Worm (Caenorhabditis elegans) whole organism, young adult: ENCODE data around the gene ain-1.
A peak's percentile ranks its signal among the peaks of the same experiment; 100 is the strongest.

Experiments used
- B0261.1 ChIP-seq: sonication (generic microtip); optimal IDR thresholded peaks from 2 replicates; lab custom pipeline; 2016; ENCODE audit warnings: mild to moderate bottlenecking, missing genetic modification characterization, moderate library complexity, missing compliant biosample characterization
- F55B11.4 ChIP-seq: sonication (generic microtip); optimal IDR thresholded peaks from 2 replicates; lab custom pipeline; 2016; ENCODE audit warnings: missing compliant biosample characterization, missing genetic modification characterization, borderline replicate concordance; ENCODE audit not compliant: insufficient read depth
- cebp-2 ChIP-seq: fragments of 200-800 bp; sonication (Bioruptor generic); IDR thresholded peaks from 2 replicates; pipeline ENCODE4 v1.3.6; 2022; ENCODE audit warnings: missing genetic modification characterization, missing compliant biosample characterization
- dpl-1 ChIP-seq: fragments of 150-350 bp; optimal IDR thresholded peaks from 2 replicates; lab custom pipeline; 2014; ENCODE audit warnings: missing biosample characterization, missing genetic modification reagents, missing genetic modification characterization
- ets-4 ChIP-seq: fragments of 200-800 bp; sonication (Bioruptor generic); optimal IDR thresholded peaks from 2 replicates; lab custom pipeline; 2018; ENCODE audit warnings: mild to moderate bottlenecking, missing genetic modification characterization, missing compliant biosample characterization
- fkh-3 ChIP-seq: sonication (generic microtip); optimal IDR thresholded peaks from 2 replicates; lab custom pipeline; 2016; ENCODE audit warnings: mild to moderate bottlenecking, missing genetic modification characterization, missing compliant biosample characterization
- hmg-20 ChIP-seq: fragments of 200-800 bp; sonication (Bioruptor generic); IDR thresholded peaks from 2 replicates; pipeline ENCODE4 v1.3.6; 2022; ENCODE audit warnings: missing genetic modification reagents, missing genetic modification characterization, missing compliant biosample characterization
- pha-4 ChIP-seq: fragments of 150-350 bp; sonication (generic microtip); optimal IDR thresholded peaks from 2 replicates; lab custom pipeline; 2014; ENCODE audit warnings: missing biosample characterization, missing genetic modification reagents, missing genetic modification characterization
- snpc-4 ChIP-seq, 5 experiments: fragments of 150-350 bp in 1 of 5; sonication (generic microtip) in 4 of 5; optimal IDR thresholded peaks; 2 replicates each; lab custom pipeline; 2014 to 2018; ENCODE audit warnings: missing genetic modification characterization in 5 of 5, missing biosample characterization in 3 of 5, antibody characterized with exemption in 2 of 5, mild to moderate bottlenecking in 2 of 5, missing compliant biosample characterization in 2 of 5, missing genotype in 2 of 5, moderate library complexity in 2 of 5, missing genetic modification reagents in 1 of 5

- TF ChIP-seq F55B11.4 (no peak), B0261.1 (tag; lab: Kevin White, UChicago) (peak; percentile 92), fkh-3 (tag; lab: Kevin White, UChicago) (no peak), cebp-2 (peak; percentile 83; the same call in 1 of the 2 replicates), hmg-20 (GFP tag; lab: Robert Waterston, UW) (peak; percentile 77; the same call in 1 of the 2 replicates), snpc-4 (GFP tag; optimal IDR thresholded peaks at IDR 0.05; lab: Kevin White, UChicago) (peak; percentile 73), snpc-4 (tag; optimal IDR thresholded peaks at IDR 0.05; lab: Kevin White, UChicago) (peak in 3 of 4 experiments; percentile 67 to 83 (median 72)), pha-4 (no peak), ets-4 (GFP tag; lab: Kevin White, UChicago) (no peak), dpl-1 (GFP tag; lab: Kevin White, UChicago) (no peak)
These were observed 22.4 kb upstream of the ain-1 start for ce11 chrX:16590803-16591202.
